Worm (Caenorhabditis elegans) whole organism, L4 larva: ENCODE measurements around the gene asns-1.

Experiments
- F26F4.8 ChIP-seq: fragments of 200-800 bp; sonication (Bioruptor generic); conservative IDR thresholded peaks from 2 replicates; pipeline ENCODE4 v1.3.6; 2022; ENCODE audit warnings: missing genetic modification characterization, missing compliant biosample characterization
- F44E2.7 ChIP-seq: fragments of 200-800 bp; sonication (Bioruptor generic); IDR thresholded peaks from 2 replicates; pipeline ENCODE4 v2.1.2; 2022; ENCODE audit warnings: missing genetic modification characterization, missing compliant biosample characterization
- F49E8.2 ChIP-seq: sonication (generic microtip); optimal IDR thresholded peaks from 2 replicates; lab custom pipeline; 2016; ENCODE audit warnings: missing compliant biosample characterization, mild to moderate bottlenecking, missing genetic modification characterization, borderline replicate concordance
- T20F7.1 ChIP-seq: fragments of 200-800 bp; sonication (Bioruptor generic); optimal IDR thresholded peaks from 2 replicates; lab custom pipeline; 2018; ENCODE audit warnings: mild to moderate bottlenecking, missing genetic modification characterization, missing compliant biosample characterization
- T26A8.4 ChIP-seq: fragments of 200-800 bp; sonication (Bioruptor generic); IDR thresholded peaks from 2 replicates; pipeline ENCODE4 v1.3.6; 2022; ENCODE audit warnings: missing genetic modification characterization, missing compliant biosample characterization
- Y48G9A.11 ChIP-seq: fragments of 200-800 bp; sonication (Bioruptor generic); IDR thresholded peaks from 2 replicates; pipeline ENCODE4 v1.3.6; 2022; ENCODE audit warnings: missing genetic modification reagents, missing genetic modification characterization, missing compliant biosample characterization
- arid-1 ChIP-seq: fragments of 200-800 bp; sonication (Bioruptor generic); conservative IDR thresholded peaks from 2 replicates; pipeline ENCODE4 v1.3.6; 2022; ENCODE audit warnings: missing genetic modification reagents, missing genetic modification characterization, missing compliant biosample characterization
- ceh-20 ChIP-seq: fragments of 200-800 bp; sonication (Bioruptor generic); IDR thresholded peaks from 2 replicates; pipeline ENCODE4 v1.3.6; 2022; ENCODE audit warnings: missing genetic modification reagents, missing genetic modification characterization, missing compliant biosample characterization
- ceh-32 ChIP-seq: sonication (generic microtip); optimal IDR thresholded peaks from 2 replicates; lab custom pipeline; 2016; ENCODE audit warnings: mild to moderate bottlenecking, missing genetic modification characterization, missing compliant biosample characterization; ENCODE audit not compliant: poor library complexity
- ceh-44 ChIP-seq: fragments of 200-800 bp; sonication (Bioruptor generic); IDR thresholded peaks from 2 replicates; pipeline ENCODE4 v1.3.6; 2022; ENCODE audit warnings: missing genetic modification reagents, missing genetic modification characterization, missing compliant biosample characterization
- ceh-82 ChIP-seq: sonication (generic microtip); optimal IDR thresholded peaks from 2 replicates; lab custom pipeline; 2017; ENCODE audit warnings: missing biosample characterization, missing genetic modification characterization
- cey-2 ChIP-seq: sonication (generic microtip); optimal IDR thresholded peaks from 3 replicates; lab custom pipeline; 2017; ENCODE audit warnings: missing genetic modification characterization, mild to moderate bottlenecking, missing compliant biosample characterization, antibody characterized with exemption, borderline replicate concordance; ENCODE audit not compliant: insufficient read depth
- daf-16 ChIP-seq, 3 experiments: sonication (generic microtip); optimal IDR thresholded peaks; 2 replicates each; lab custom pipeline; 2016 to 2017; ENCODE audit warnings: missing genetic modification characterization in 3 of 3, missing genetic modification reagents in 3 of 3, mild to moderate bottlenecking in 2 of 3, missing compliant biosample characterization in 2 of 3, missing biosample characterization in 1 of 3, moderate library complexity in 1 of 3
- daf-19 ChIP-seq: fragments of 200-800 bp; sonication (Bioruptor generic); conservative IDR thresholded peaks from 2 replicates; pipeline ENCODE4 v1.3.6; 2022; ENCODE audit warnings: missing genetic modification characterization, missing compliant biosample characterization
- daf-8 ChIP-seq: fragments of 200-800 bp; sonication (Bioruptor generic); IDR thresholded peaks from 2 replicates; pipeline ENCODE4 v1.3.6; 2022; ENCODE audit warnings: missing genetic modification characterization, missing compliant biosample characterization
- dmd-8 ChIP-seq: fragments of 200-800 bp; sonication (Bioruptor generic); IDR thresholded peaks from 2 replicates; pipeline ENCODE4 v1.3.6; 2022; ENCODE audit warnings: missing genetic modification characterization, missing compliant biosample characterization
- duxl-1 ChIP-seq: sonication (generic microtip); optimal IDR thresholded peaks from 2 replicates; lab custom pipeline; 2016; ENCODE audit warnings: mild to moderate bottlenecking, missing genetic modification characterization, moderate library complexity, missing compliant biosample characterization; ENCODE audit not compliant: poor library complexity
- egl-27 ChIP-seq: sonication (generic microtip); optimal IDR thresholded peaks from 3 replicates; lab custom pipeline; 2017; ENCODE audit warnings: missing biosample characterization, missing genetic modification reagents, missing genetic modification characterization
- egl-43 ChIP-seq: fragments of 200-800 bp; sonication (Bioruptor generic); IDR thresholded peaks from 2 replicates; pipeline ENCODE4 v1.3.6; 2022; ENCODE audit warnings: missing genetic modification reagents, missing genetic modification characterization, missing compliant biosample characterization
- gei-8 ChIP-seq: fragments of 200-800 bp; sonication (Bioruptor generic); optimal IDR thresholded peaks from 2 replicates; lab custom pipeline; 2018; ENCODE audit warnings: mild to moderate bottlenecking, missing genetic modification characterization, missing compliant biosample characterization
- hif-1 ChIP-seq, 2 experiments: sonication (generic microtip); optimal IDR thresholded peaks; 2 replicates each; lab custom pipeline; 2016 to 2017; ENCODE audit warnings: missing compliant biosample characterization in 2 of 2, missing genetic modification characterization in 2 of 2, missing genetic modification reagents in 2 of 2, missing genotype in 2 of 2, mild to moderate bottlenecking in 1 of 2
- hlh-11 ChIP-seq: fragments of 200-800 bp; sonication (Bioruptor generic); optimal IDR thresholded peaks from 2 replicates; lab custom pipeline; 2018; ENCODE audit warnings: mild to moderate bottlenecking, missing genetic modification characterization, missing compliant biosample characterization
- lim-7 ChIP-seq: fragments of 200-800 bp; sonication (Bioruptor generic); IDR thresholded peaks from 2 replicates; pipeline ENCODE4 v1.3.6; 2022; ENCODE audit warnings: missing genetic modification characterization, missing compliant biosample characterization
- lin-38 ChIP-seq: fragments of 200-800 bp; sonication (Bioruptor generic); IDR thresholded peaks from 2 replicates; pipeline ENCODE4 v1.3.6; 2022; ENCODE audit warnings: missing genetic modification reagents, missing genetic modification characterization, missing compliant biosample characterization
- lir-3 ChIP-seq: sonication (generic microtip); optimal IDR thresholded peaks from 2 replicates; lab custom pipeline; 2016; ENCODE audit warnings: mild to moderate bottlenecking, missing genetic modification characterization, missing compliant biosample characterization
- madf-5 ChIP-seq, 2 experiments: fragments of 200-800 bp; sonication (Bioruptor generic); IDR thresholded peaks; 2 replicates each; pipeline ENCODE4 v1.3.6; 2022; ENCODE audit warnings: missing compliant biosample characterization in 2 of 2, missing genetic modification characterization in 2 of 2
- mep-1 ChIP-seq: fragments of 150-350 bp; sonication (generic microtip); optimal IDR thresholded peaks from 3 replicates; lab custom pipeline; 2014; ENCODE audit warnings: missing biosample characterization, missing genetic modification characterization
- mxl-3 ChIP-seq: fragments of 200-800 bp; sonication (Bioruptor generic); optimal IDR thresholded peaks from 2 replicates; lab custom pipeline; 2018; ENCODE audit warnings: mild to moderate bottlenecking, missing genetic modification characterization, missing compliant biosample characterization
- nhr-10 ChIP-seq: fragments of 150-350 bp; optimal IDR thresholded peaks from 2 replicates; lab custom pipeline; 2014; ENCODE audit warnings: missing biosample characterization, missing genetic modification characterization
- nhr-42 ChIP-seq: fragments of 200-800 bp; sonication (Bioruptor generic); IDR thresholded peaks from 2 replicates; pipeline ENCODE4 v1.3.6; 2022; ENCODE audit warnings: missing genetic modification characterization, missing compliant biosample characterization
- nhr-48 ChIP-seq: sonication (generic microtip); optimal IDR thresholded peaks from 2 replicates; lab custom pipeline; 2016; ENCODE audit warnings: mild to moderate bottlenecking, missing genetic modification characterization, missing compliant biosample characterization
- nhr-77 ChIP-seq: fragments of 150-350 bp; optimal IDR thresholded peaks from 2 replicates; lab custom pipeline; 2014; ENCODE audit warnings: missing biosample characterization, missing genetic modification characterization
- pha-4 ChIP-seq, 2 experiments: fragments of 150-350 bp in 1 of 2; fragments of 200-800 bp in 1 of 2; sonication (Bioruptor generic) in 1 of 2; IDR thresholded peaks in 1 of 2; optimal IDR thresholded peaks in 1 of 2; 2 replicates each; pipeline versions ENCODE4 v1.3.6 to Lab custom; 2014 to 2022; ENCODE audit warnings: missing genetic modification characterization in 2 of 2, missing genetic modification reagents in 2 of 2, missing biosample characterization in 1 of 2, missing compliant biosample characterization in 1 of 2
- php-3 ChIP-seq: fragments of 200-800 bp; sonication (Bioruptor generic); IDR thresholded peaks from 2 replicates; pipeline ENCODE4 v1.3.6; 2022; ENCODE audit warnings: missing genetic modification reagents, missing genetic modification characterization, missing compliant biosample characterization
- pqm-1 ChIP-seq: sonication (generic microtip); optimal IDR thresholded peaks from 2 replicates; lab custom pipeline; 2017; ENCODE audit warnings: missing biosample characterization, missing genetic modification characterization
- sdz-12 ChIP-seq: fragments of 200-800 bp; sonication (Bioruptor generic); optimal IDR thresholded peaks from 2 replicates; lab custom pipeline; 2018; ENCODE audit warnings: mild to moderate bottlenecking, missing genetic modification characterization, missing compliant biosample characterization
- set-16 ChIP-seq: fragments of 200-800 bp; sonication (Bioruptor generic); IDR thresholded peaks from 2 replicates; pipeline ENCODE4 v1.3.6; 2022; ENCODE audit warnings: missing genetic modification reagents, missing genetic modification characterization, missing compliant biosample characterization
- snpc-1.2 ChIP-seq: fragments of 200-800 bp; sonication (Bioruptor generic); IDR thresholded peaks from 2 replicates; pipeline ENCODE4 v1.3.6; 2022; ENCODE audit warnings: missing genetic modification reagents, missing genetic modification characterization, missing compliant biosample characterization
- tag-97 ChIP-seq: fragments of 200-800 bp; sonication (Bioruptor generic); IDR thresholded peaks from 2 replicates; pipeline ENCODE4 v1.3.6; 2022; ENCODE audit warnings: missing genetic modification characterization, missing compliant biosample characterization
- tra-1 ChIP-seq: fragments of 200-800 bp; sonication (Bioruptor generic); IDR thresholded peaks from 2 replicates; pipeline ENCODE4 v1.3.6; 2022; ENCODE audit warnings: missing genetic modification reagents, missing genetic modification characterization, missing compliant biosample characterization
- unc-39 ChIP-seq: sonication (generic microtip); optimal IDR thresholded peaks from 2 replicates; lab custom pipeline; 2017; ENCODE audit warnings: missing biosample characterization, missing genetic modification characterization
- vab-7 ChIP-seq: fragments of 200-800 bp; sonication (Bioruptor generic); IDR thresholded peaks from 2 replicates; pipeline ENCODE4 v1.3.6; 2022; ENCODE audit warnings: missing genetic modification reagents, missing genetic modification characterization, missing compliant biosample characterization
- zag-1 ChIP-seq: fragments of 150-350 bp; optimal IDR thresholded peaks from 2 replicates; lab custom pipeline; 2014; ENCODE audit warnings: missing biosample characterization, missing genetic modification characterization
- zip-2 ChIP-seq: fragments of 150-350 bp; optimal IDR thresholded peaks from 2 replicates; lab custom pipeline; 2014; ENCODE audit warnings: missing biosample characterization, missing genetic modification characterization

asns-1 gene

DNA sequence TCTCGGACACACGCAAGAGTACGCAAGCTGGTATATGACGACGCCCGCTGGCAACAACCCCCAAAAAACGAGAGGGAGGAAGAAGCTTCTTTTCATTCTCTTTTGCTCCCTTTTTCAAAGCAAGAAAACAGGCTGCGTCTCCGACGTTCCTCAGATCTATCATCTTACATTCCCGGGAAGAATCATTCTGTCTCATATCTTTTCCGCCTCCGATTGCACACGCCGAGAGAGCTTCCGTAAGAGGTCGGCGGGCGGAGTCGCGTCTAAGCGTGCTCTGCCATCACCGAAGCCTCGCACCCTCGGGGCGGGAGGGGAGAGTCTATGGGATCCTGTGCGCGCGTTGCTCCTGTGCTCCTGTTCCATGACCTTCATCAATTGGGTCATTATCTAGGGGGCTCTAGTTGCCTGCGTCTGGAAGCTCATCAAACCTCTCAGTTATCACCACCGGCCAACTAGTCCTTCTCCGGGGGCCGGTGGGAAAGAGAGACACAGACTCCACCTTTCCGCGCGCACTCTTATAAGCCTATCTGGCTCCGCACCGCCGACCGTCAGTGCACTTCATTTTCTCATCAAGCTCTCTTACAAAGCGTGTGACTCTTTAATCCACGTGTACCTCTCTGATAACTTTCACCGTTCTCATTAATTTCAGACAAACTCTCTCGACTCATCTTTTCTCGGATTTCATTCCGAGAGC, at the start of gene asns-1, which contains the start of gene slc-17.8:
Gene asns-1, plus strand, starts transcription at position 644 of the 694 bp plus-strand sequence.
Gene slc-17.8, minus strand, starts transcription at position 51 of the 694 bp plus-strand sequence.
- TF ChIP-seq F49E8.2 = no peak
- peak; percentile 90 for TF ChIP-seq set-16
- TF ChIP-seq mxl-3 (GFP tag; lab: Kevin White, UChicago) = no peak

ce11 chrV:8499407-8499806, 46.6 kb upstream of the asns-1 start:
- TF ChIP-seq duxl-1 = peak; percentile 27
- TF ChIP-seq lir-3 = peak; percentile 15
- TF ChIP-seq snpc-1.2 (GFP tag; lab: Robert Waterston, UW) = peak; percentile 52; the same call in 1 of the 2 replicates
- TF ChIP-seq lim-7 = peak; percentile 91
- TF ChIP-seq T20F7.1 (GFP tag; lab: Kevin White, UChicago) = no peak
- TF ChIP-seq vab-7 (GFP tag; lab: Robert Waterston, UW) = peak; percentile 42; the same call in 1 of the 2 replicates
- TF ChIP-seq nhr-10 = no peak
- TF ChIP-seq pha-4 (GFP tag; IDR thresholded peaks at IDR 0.05; lab: Robert Waterston, UW) = peak; percentile 53; the same call in 1 of the 2 replicates
- no peak for TF ChIP-seq pha-4 (tag; optimal IDR thresholded peaks at IDR 0.05; lab: Kevin White, UChicago)
- TF ChIP-seq daf-8 (GFP tag; lab: Robert Waterston, UW) = 0 out of 2 replicates have a peak, but pooled peaks have one; percentile 27
- TF ChIP-seq egl-43 (GFP tag; lab: Robert Waterston, UW) = peak; percentile 52; the same call in 1 of the 2 replicates
- TF ChIP-seq F26F4.8 = peak; percentile 60; the same call in 1 of the 2 replicates
- TF ChIP-seq tra-1 (GFP tag; lab: Robert Waterston, UW) = no peak
- TF ChIP-seq pqm-1 (tag; lab: Kevin White, UChicago) = no peak
- no peak for TF ChIP-seq F49E8.2
- TF ChIP-seq T26A8.4 (GFP tag; lab: Robert Waterston, UW) = 0 out of 2 replicates have a peak, but pooled peaks have one; percentile 39
- no peak for TF ChIP-seq gei-8
- 0 out of 2 replicates have a peak, but pooled peaks have one; percentile 44 for TF ChIP-seq ceh-44 (GFP tag; lab: Robert Waterston, UW)
- no peak for TF ChIP-seq nhr-48
- no peak for TF ChIP-seq unc-39 (tag; lab: Kevin White, UChicago)
- TF ChIP-seq hif-1 (tag; optimal IDR thresholded peaks at IDR 0.05; lab: Kevin White, UChicago) = no peak
- TF ChIP-seq daf-16 (GFP tag; optimal IDR thresholded peaks at IDR 0.05; lab: Kevin White, UChicago) = peak in 1 of 2 experiments; percentile 8
- no peak for TF ChIP-seq daf-16 (tag; optimal IDR thresholded peaks at IDR 0.05; lab: Kevin White, UChicago)
- TF ChIP-seq daf-19 (GFP tag; lab: Robert Waterston, UW) = peak; percentile 66; the same call in 1 of the 2 replicates
- TF ChIP-seq dmd-8 = peak; percentile 92
- TF ChIP-seq madf-5 (GFP tag; IDR thresholded peaks at IDR 0.05; lab: Robert Waterston, UW) = 0 out of 4 replicates have a peak, but pooled peaks have one; percentile 51 to 66
- no peak for TF ChIP-seq zip-2 (tag; lab: Kevin White, UChicago)
- peak; percentile 47; the same call in 1 of the 2 replicates for TF ChIP-seq arid-1 (GFP tag; lab: Robert Waterston, UW)
- TF ChIP-seq Y48G9A.11 (GFP tag; lab: Robert Waterston, UW) = 0 out of 2 replicates have a peak, but pooled peaks have one; percentile 40
- TF ChIP-seq lin-38 (GFP tag; lab: Robert Waterston, UW) = peak; percentile 67
- peak; percentile 45; the same call in 1 of the 2 replicates for TF ChIP-seq ceh-20 (GFP tag; lab: Robert Waterston, UW)
- TF ChIP-seq F44E2.7 = peak; percentile 49; the same call in 1 of the 2 replicates

- TF ChIP-seq zag-1 (tag; lab: Kevin White, UChicago) = peak; percentile 40
- peak; percentile 93 for TF ChIP-seq mep-1 (tag; lab: Kevin White, UChicago)
- TF ChIP-seq cey-2 (tag; lab: Kevin White, UChicago) = no peak
- TF ChIP-seq nhr-42 (GFP tag; lab: Robert Waterston, UW) = peak; percentile 98
- TF ChIP-seq tag-97 (GFP tag; lab: Robert Waterston, UW) = peak; percentile 88; the same call in 1 of the 2 replicates
- TF ChIP-seq ceh-32 (tag; lab: Kevin White, UChicago) = peak; percentile 87
- TF ChIP-seq mxl-3 (GFP tag; lab: Kevin White, UChicago) = peak; percentile 95
- TF ChIP-seq nhr-10 = peak; percentile 54
- peak; percentile 99 for TF ChIP-seq php-3
- peak; percentile 99 for TF ChIP-seq sdz-12 (GFP tag; lab: Kevin White, UChicago)
- no peak for TF ChIP-seq pqm-1 (tag; lab: Kevin White, UChicago)
- peak; percentile 91 for TF ChIP-seq hlh-11 (tag; lab: Kevin White, UChicago)
- peak; percentile 97 for TF ChIP-seq ceh-20 (GFP tag; lab: Robert Waterston, UW)
- TF ChIP-seq F49E8.2 = peak; percentile 98
- peak; percentile 87 for TF ChIP-seq T20F7.1 (GFP tag; lab: Kevin White, UChicago)
- peak; percentile 48 for TF ChIP-seq ceh-82 (tag; lab: Kevin White, UChicago)
- peak; percentile 79 for TF ChIP-seq nhr-77 (tag; lab: Kevin White, UChicago)
- no peak for TF ChIP-seq egl-27 (tag; lab: Kevin White, UChicago)
- TF ChIP-seq nhr-48 = peak; percentile 92
- peak; percentile 100 for TF ChIP-seq dmd-8
Measured at ce11 chrV:8500348-8500747, 45.6 kb upstream of the asns-1 start.
